Worm (Caenorhabditis elegans): ENCODE data around the gene clec-122.
A peak's percentile ranks its signal among the peaks of the same experiment; 100 is the strongest.
"Not testable (repeated sequence)": the region's sequence is repeated elsewhere in the genome, so short reads cannot be mapped to it uniquely, and the experiment has no call there.

clec-122 gene

ce11 chrII:3129007-3129406 lies 23.1 kb downstream of the clec-122 start, which contains the start of gene chil-24:
Gene chil-24, plus strand, starts transcription at chrII:3129162.
- TF ChIP-seq zag-1 (tag; optimal IDR thresholded peaks at IDR 0.05) (no peak), ztf-4 (tag; optimal IDR thresholded peaks at IDR 0.05) (no peak), ceh-9 (tag; optimal IDR thresholded peaks at IDR 0.05) (no peak), ceh-82 (tag; optimal IDR thresholded peaks at IDR 0.05) (no peak), mml-1 (tag; optimal IDR thresholded peaks at IDR 0.05) (no peak), nhr-23 (tag; optimal IDR thresholded peaks at IDR 0.05) (peak; percentile 22), lsy-12 (tag; optimal IDR thresholded peaks at IDR 0.05) (no peak), jun-1 (tag; optimal IDR thresholded peaks at IDR 0.05) (no peak), lin-39 (tag; optimal IDR thresholded peaks at IDR 0.05) (no peak), ceh-16 (tag; optimal IDR thresholded peaks at IDR 0.05) (no peak), ZK546.5 (tag; optimal IDR thresholded peaks at IDR 0.05) (no peak), fkh-10 (GFP tag; optimal IDR thresholded peaks at IDR 0.05) (no peak), nhr-25 (tag; optimal IDR thresholded peaks at IDR 0.05) (peak; percentile 28), pha-4 (tag; optimal IDR thresholded peaks at IDR 0.05) (peak; percentile 53), nhr-76 (tag; optimal IDR thresholded peaks at IDR 0.05) (no peak), aly-2 (tag; optimal IDR thresholded peaks at IDR 0.05) (no peak), pqm-1 (tag; optimal IDR thresholded peaks at IDR 0.05) (no peak), tbx-2 (tag; optimal IDR thresholded peaks at IDR 0.05) (no peak), elt-2 (tag; optimal IDR thresholded peaks at IDR 0.05) (no peak), fos-1 (tag; optimal IDR thresholded peaks at IDR 0.05) (no peak), unc-39 (tag; optimal IDR thresholded peaks at IDR 0.05) (no peak), mdl-1 (tag; optimal IDR thresholded peaks at IDR 0.05) (no peak), sea-2 (GFP tag; optimal IDR thresholded peaks at IDR 0.05) (no peak), egl-5 (tag; optimal IDR thresholded peaks at IDR 0.05) (no peak)

- TF ChIP-seq unc-62 (GFP tag; optimal IDR thresholded peaks at IDR 0.05) (no peak), daf-12 (tag; optimal IDR thresholded peaks at IDR 0.05) (no peak), skn-1 (tag; optimal IDR thresholded peaks at IDR 0.05) (no peak), aly-2 (tag; optimal IDR thresholded peaks at IDR 0.05) (no peak), pha-4 (tag; optimal IDR thresholded peaks at IDR 0.05) (no peak), zag-1 (tag; optimal IDR thresholded peaks at IDR 0.05) (no peak), nhr-77 (tag; optimal IDR thresholded peaks at IDR 0.05) (no peak), elt-3 (tag; optimal IDR thresholded peaks at IDR 0.05) (no peak), ztf-11 (tag; optimal IDR thresholded peaks at IDR 0.05) (no peak), egl-27 (tag; optimal IDR thresholded peaks at IDR 0.05) (no peak), hmg-11 (tag; optimal IDR thresholded peaks at IDR 0.05) (no peak), mml-1 (tag; optimal IDR thresholded peaks at IDR 0.05) (no peak), unc-39 (tag; optimal IDR thresholded peaks at IDR 0.05) (no peak), ceh-28 (tag; optimal IDR thresholded peaks at IDR 0.05) (no peak), fkh-10 (GFP tag; optimal IDR thresholded peaks at IDR 0.05) (no peak), fkh-2 (tag; optimal IDR thresholded peaks at IDR 0.05) (no peak), elt-2 (tag; optimal IDR thresholded peaks at IDR 0.05) (no peak)
Observed at ce11 chrII:3135293-3135692, 29.4 kb downstream of the clec-122 start.

ce11 chrII:3137804-3138203 lies 31.9 kb downstream of the clec-122 start, which contains the start of gene sri-54:
Gene sri-54, minus strand, starts transcription at chrII:3137904.
- TF ChIP-seq ceh-9 (tag; optimal IDR thresholded peaks at IDR 0.05) (no peak), nfya-1 (tag; optimal IDR thresholded peaks at IDR 0.05; ENCODE audit: insufficient read depth) (no peak), nhr-77 (tag; optimal IDR thresholded peaks at IDR 0.05) (no peak), ama-1 (optimal IDR thresholded peaks at IDR 0.05) (no peak), egl-5 (tag; optimal IDR thresholded peaks at IDR 0.05) (no peak), lsy-12 (tag; optimal IDR thresholded peaks at IDR 0.05) (no peak), jun-1 (tag; optimal IDR thresholded peaks at IDR 0.05) (no peak), unc-39 (tag; optimal IDR thresholded peaks at IDR 0.05) (no peak), aly-2 (tag; optimal IDR thresholded peaks at IDR 0.05) (no peak), nhr-12 (tag; optimal IDR thresholded peaks at IDR 0.05) (no peak)

- not testable (repeated sequence) for TF ChIP-seq sea-2 (GFP tag; optimal IDR thresholded peaks at IDR 0.05); snpc-4 (tag; optimal IDR thresholded peaks at IDR 0.05); mdl-1 (tag; optimal IDR thresholded peaks at IDR 0.05)
Observed at ce11 chrII:3142855-3143254, 37.0 kb downstream of the clec-122 start, which contains the start of gene sri-42. Gene sri-42, minus strand, starts transcription at chrII:3142955.
